Fruit fly (Drosophila melanogaster) whole organism, embryonic: Measurements from ENCODE around the gene CG14903.

Experiments
- Antp ChIP-seq: fragments of 200-800 bp; sonication (Bioruptor generic); optimal IDR thresholded peaks from 3 replicates; lab custom pipeline; 2016; ENCODE audit warnings: missing biosample characterization, missing genetic modification characterization
- Awh ChIP-seq: fragments of 200-800 bp; sonication (Bioruptor generic); IDR thresholded peaks from 2 replicates; pipeline ENCODE4, ENCODE4 v1.3.6; 2022; ENCODE audit warnings: missing biosample characterization, missing genetic modification characterization
- CG15479 ChIP-seq: fragments of 200-800 bp; sonication (Bioruptor generic); optimal IDR thresholded peaks from 3 replicates; lab custom pipeline; 2019; ENCODE audit warnings: missing biosample characterization, mild to moderate bottlenecking, missing genetic modification characterization, moderate library complexity
- CG17568 ChIP-seq: fragments of 200-800 bp; sonication (Bioruptor generic); optimal IDR thresholded peaks from 2 replicates; lab custom pipeline; 2018; ENCODE audit warnings: missing biosample characterization, mild to moderate bottlenecking, missing genetic modification characterization, moderate library complexity
- CG18011 ChIP-seq: fragments of 200-800 bp; sonication (Bioruptor generic); optimal IDR thresholded peaks from 2 replicates; lab custom pipeline; 2017; ENCODE audit warnings: missing biosample characterization, missing genetic modification characterization, mild to moderate bottlenecking, moderate library complexity, missing genotype
- CG30431 ChIP-seq: fragments of 200-800 bp; sonication (Bioruptor generic); optimal IDR thresholded peaks from 2 replicates; lab custom pipeline; 2017; ENCODE audit warnings: missing biosample characterization, missing genetic modification characterization
- CG4328 ChIP-seq: fragments of 200-800 bp; sonication (Bioruptor generic); optimal IDR thresholded peaks from 3 replicates; lab custom pipeline; 2017; ENCODE audit warnings: missing biosample characterization, missing genetic modification reagents, missing genetic modification characterization
- CG8281 ChIP-seq: fragments of 200-800 bp; sonication (Bioruptor generic); optimal IDR thresholded peaks from 2 replicates; lab custom pipeline; 2018; ENCODE audit warnings: missing biosample characterization, mild to moderate bottlenecking, missing genetic modification characterization, moderate library complexity
- CG8359 ChIP-seq: fragments of 200-800 bp; sonication (Bioruptor generic); optimal IDR thresholded peaks from 2 replicates; lab custom pipeline; 2017; ENCODE audit warnings: missing biosample characterization, mild to moderate bottlenecking, missing genetic modification characterization, borderline replicate concordance
- CG9215 ChIP-seq: fragments of 200-800 bp; sonication (Bioruptor generic); IDR thresholded peaks from 2 replicates; pipeline ENCODE4 v1.3.6; 2022; ENCODE audit warnings: missing biosample characterization, missing genetic modification characterization
- CG9797 ChIP-seq: fragments of 200-800 bp; sonication (Bioruptor generic); optimal IDR thresholded peaks from 3 replicates; lab custom pipeline; 2018; ENCODE audit warnings: missing biosample characterization, mild to moderate bottlenecking, missing genetic modification characterization
- Ets65A ChIP-seq: fragments of 200-800 bp; sonication (Bioruptor generic); peaks from one replicate; lab custom pipeline; 2016; ENCODE audit warnings: missing biosample characterization, missing genetic modification characterization
- Gug ChIP-seq: fragments of 200-800 bp; sonication (Bioruptor generic); IDR thresholded peaks from 4 replicates; pipeline ENCODE4 v1.3.6; 2022; ENCODE audit warnings: missing biosample characterization, missing genetic modification characterization
- H2.0 ChIP-seq: fragments of 200-800 bp; sonication (Bioruptor generic); IDR thresholded peaks from 2 replicates; pipeline ENCODE4 v1.3.6; 2022; ENCODE audit warnings: missing biosample characterization, missing genetic modification characterization
- HLHmδ ChIP-seq: fragments of 200-800 bp; sonication (Bioruptor generic); optimal IDR thresholded peaks from 2 replicates; lab custom pipeline; 2018; ENCODE audit warnings: missing biosample characterization, mild to moderate bottlenecking, missing genetic modification characterization, moderate library complexity
- HmgD ChIP-seq: fragments of 200-800 bp; sonication (Bioruptor generic); optimal IDR thresholded peaks from 3 replicates; lab custom pipeline; 2016; ENCODE audit warnings: missing biosample characterization, missing genetic modification characterization
- Hr39 ChIP-seq: fragments of >200 bp; optimal IDR thresholded peaks from 2 replicates; lab custom pipeline; 2017
- Meics ChIP-seq: fragments of 200-800 bp; sonication (Bioruptor generic); optimal IDR thresholded peaks from 2 replicates; lab custom pipeline; 2017; ENCODE audit warnings: missing biosample characterization, mild to moderate bottlenecking, missing genetic modification characterization
- Ravus ChIP-seq: fragments of 200-800 bp; sonication (Bioruptor generic); IDR thresholded peaks from 2 replicates; pipeline ENCODE4 v1.3.6; 2022; ENCODE audit warnings: missing biosample characterization, missing genetic modification characterization
- Stat92E ChIP-seq, 3 experiments: fragments of >200 bp in 2 of 3; fragments of 200-800 bp in 1 of 3; sonication (Bioruptor generic) in 1 of 3; optimal IDR thresholded peaks; 2 replicates each; lab custom pipeline; 2017 to 2019; ENCODE audit warnings: missing biosample characterization in 3 of 3, missing genetic modification characterization in 3 of 3, mild to moderate bottlenecking in 1 of 3, moderate library complexity in 1 of 3
- abd-A ChIP-seq: fragments of 200-800 bp; sonication (Bioruptor generic); optimal IDR thresholded peaks from 3 replicates; lab custom pipeline; 2019; ENCODE audit warnings: missing biosample characterization, mild to moderate bottlenecking, missing genetic modification characterization, moderate library complexity
- bbx ChIP-seq: fragments of 200-800 bp; sonication (Bioruptor generic); IDR thresholded peaks from 2 replicates; pipeline ENCODE4 v1.3.6; 2022; ENCODE audit warnings: missing biosample characterization, missing genetic modification characterization; ENCODE audit not compliant: partially characterized antibody
- bowl ChIP-seq: fragments of 200-800 bp; sonication (Bioruptor generic); IDR thresholded peaks from 2 replicates; pipeline ENCODE4 v1.3.6; 2022; ENCODE audit warnings: missing biosample characterization, missing genetic modification characterization
- cg ChIP-seq: fragments of 200-800 bp; sonication (Bioruptor generic); optimal IDR thresholded peaks from 3 replicates; lab custom pipeline; 2019; ENCODE audit warnings: missing biosample characterization, mild to moderate bottlenecking, missing genetic modification characterization, moderate library complexity
- chm ChIP-seq: fragments of 200-800 bp; sonication (Bioruptor generic); IDR thresholded peaks from 2 replicates; pipeline ENCODE4 v1.3.6; 2022; ENCODE audit warnings: missing biosample characterization, missing genetic modification characterization
- ems ChIP-seq: fragments of 200-800 bp; sonication (Bioruptor generic); optimal IDR thresholded peaks from 3 replicates; lab custom pipeline; 2016; ENCODE audit warnings: missing biosample characterization, missing genetic modification characterization
- fd64A ChIP-seq: fragments of 200-800 bp; sonication (Bioruptor generic); optimal IDR thresholded peaks from 3 replicates; lab custom pipeline; 2018; ENCODE audit warnings: missing biosample characterization, mild to moderate bottlenecking, missing genetic modification characterization
- fru ChIP-seq: fragments of >200 bp; optimal IDR thresholded peaks from 2 replicates; lab custom pipeline; 2017
- gcm2 ChIP-seq: fragments of 200-800 bp; sonication (Bioruptor generic); optimal IDR thresholded peaks from 2 replicates; lab custom pipeline; 2016; ENCODE audit warnings: missing biosample characterization, missing genetic modification characterization
- ham ChIP-seq: fragments of 200-800 bp; sonication (Bioruptor generic); IDR thresholded peaks from 2 replicates; pipeline ENCODE4 v1.3.6; 2022; ENCODE audit warnings: missing biosample characterization, missing genetic modification characterization
- ind ChIP-seq: fragments of 200-800 bp; sonication (Bioruptor generic); optimal IDR thresholded peaks from 3 replicates; lab custom pipeline; 2016; ENCODE audit warnings: missing biosample characterization, missing genetic modification characterization
- insv ChIP-seq, 2 experiments: fragments of 200-800 bp; sonication (Bioruptor generic); optimal IDR thresholded peaks; 3 replicates each; lab custom pipeline; 2016 to 2018; ENCODE audit warnings: missing biosample characterization in 2 of 2, missing genetic modification characterization in 2 of 2
- mirr ChIP-seq: fragments of 200-800 bp; sonication (Bioruptor generic); optimal IDR thresholded peaks from 3 replicates; lab custom pipeline; 2018; ENCODE audit warnings: missing biosample characterization, mild to moderate bottlenecking, missing genetic modification characterization
- nom ChIP-seq: fragments of 200-800 bp; sonication (Bioruptor generic); optimal IDR thresholded peaks from 2 replicates; lab custom pipeline; 2017; ENCODE audit warnings: missing biosample characterization, missing genetic modification characterization, mild to moderate bottlenecking, moderate library complexity, missing genetic modification reagents
- pfk ChIP-seq: fragments of 200-800 bp; sonication (Bioruptor generic); optimal IDR thresholded peaks from 2 replicates; lab custom pipeline; 2018; ENCODE audit warnings: missing biosample characterization, mild to moderate bottlenecking, missing genetic modification characterization, moderate library complexity
- pzg ChIP-seq: fragments of 200-800 bp; sonication (Bioruptor generic); optimal IDR thresholded peaks from 3 replicates; lab custom pipeline; 2018; ENCODE audit warnings: missing biosample characterization, mild to moderate bottlenecking, missing genetic modification characterization, moderate library complexity
- schlank ChIP-seq: fragments of 200-800 bp; sonication (Bioruptor generic); optimal IDR thresholded peaks from 2 replicates; lab custom pipeline; 2018; ENCODE audit warnings: missing biosample characterization, mild to moderate bottlenecking, missing genetic modification characterization
- scrt ChIP-seq: fragments of 200-800 bp; sonication (Bioruptor generic); optimal IDR thresholded peaks from 2 replicates; lab custom pipeline; 2018; ENCODE audit warnings: missing biosample characterization, mild to moderate bottlenecking, missing genetic modification characterization, moderate library complexity
- sens ChIP-seq: fragments of 200-800 bp; sonication (Bioruptor generic); peaks from one replicate; lab custom pipeline; 2016; ENCODE audit warnings: missing biosample characterization, missing genetic modification characterization
- slou ChIP-seq: fragments of 200-800 bp; sonication (Bioruptor generic); optimal IDR thresholded peaks from 3 replicates; lab custom pipeline; 2016; ENCODE audit warnings: missing biosample characterization, missing genetic modification characterization
- sob ChIP-seq: fragments of 200-800 bp; sonication (Bioruptor generic); IDR thresholded peaks from 2 replicates; pipeline ENCODE4 v1.3.6; 2022; ENCODE audit warnings: missing biosample characterization, missing genetic modification characterization
- tll ChIP-seq, 2 experiments: fragments of 200-800 bp in 1 of 2; fragments of >200 bp in 1 of 2; sonication (Bioruptor generic) in 1 of 2; optimal IDR thresholded peaks; 2 replicates each; lab custom pipeline; 2017 to 2019; ENCODE audit warnings: missing biosample characterization in 2 of 2, missing genetic modification characterization in 2 of 2, mild to moderate bottlenecking in 1 of 2, moderate library complexity in 1 of 2
- toy ChIP-seq: fragments of 200-800 bp; sonication (Bioruptor generic); IDR thresholded peaks from 2 replicates; pipeline ENCODE4 v1.3.6; 2022; ENCODE audit warnings: missing biosample characterization, missing genetic modification characterization
- zen ChIP-seq: fragments of 200-800 bp; sonication (Bioruptor generic); optimal IDR thresholded peaks from 3 replicates; lab custom pipeline; 2018; ENCODE audit warnings: missing biosample characterization, mild to moderate bottlenecking, missing genetic modification characterization, moderate library complexity
- zfh2 ChIP-seq: fragments of 200-800 bp; sonication (Bioruptor generic); optimal IDR thresholded peaks from 2 replicates; lab custom pipeline; 2016; ENCODE audit warnings: missing biosample characterization, missing genetic modification characterization

The CG14903 gene

DNA sequence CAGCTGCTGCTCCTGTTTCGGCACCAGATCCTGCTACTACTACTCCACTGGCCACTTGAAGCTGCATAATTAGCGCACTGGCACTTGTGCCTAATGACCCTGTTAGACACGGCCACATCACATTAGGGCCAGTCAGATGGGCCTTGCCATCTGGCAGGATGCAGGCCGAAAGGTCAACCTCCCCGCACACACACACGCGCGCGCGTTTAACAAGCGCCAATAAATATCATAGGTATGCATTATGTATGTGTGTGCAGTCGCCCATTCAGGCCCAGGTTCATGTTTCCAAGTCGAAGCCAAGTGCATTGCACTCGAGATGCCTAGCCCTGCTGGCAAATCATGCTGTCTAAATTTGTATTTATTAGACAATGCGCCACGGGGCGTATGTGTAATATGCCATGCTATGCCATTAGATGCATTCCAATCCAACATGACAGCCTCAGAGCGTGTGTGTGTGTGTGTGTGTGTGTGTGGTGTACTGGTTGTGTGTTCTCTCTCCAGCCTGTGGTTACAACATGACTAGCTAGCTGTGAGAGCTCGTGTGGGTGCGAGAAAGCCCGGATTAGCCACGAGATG lies 34.6 kb downstream of the CG14903 start (continued):
- TF ChIP-seq CG4328 (GFP tag; lab: Kevin White, UChicago) (no peak), insv (GFP tag; optimal IDR thresholded peaks at IDR 0.05; lab: Kevin White, UChicago) (no peak), gcm2 (GFP tag; lab: Kevin White, UChicago) (no peak), CG17568 (no peak), zfh2 (GFP tag; lab: Kevin White, UChicago) (no peak), CG15479 (no peak), Meics (GFP tag; lab: Kevin White, UChicago) (no peak), slou (no peak), Awh (GFP tag; lab: Robert Waterston, UW) (no peak), zen (tag; lab: Kevin White, UChicago) (peak; percentile 66), pzg (no peak), HLHmδ (GFP tag; lab: Kevin White, UChicago) (no peak), Antp (GFP tag; lab: Kevin White, UChicago) (no peak), Gug (no peak), Hr39 (lab: Kevin White, UChicago) (peak; percentile 98), bbx (GFP tag; lab: Robert Waterston, UW) (no peak), sob (GFP tag; lab: Robert Waterston, UW) (no peak), CG30431 (GFP tag; lab: Kevin White, UChicago) (no peak), nom (GFP tag; lab: Kevin White, UChicago) (no peak), CG9797 (GFP tag; lab: Kevin White, UChicago) (no peak), Ets65A (GFP tag; lab: Kevin White, UChicago) (peak; percentile 22)

DNA sequence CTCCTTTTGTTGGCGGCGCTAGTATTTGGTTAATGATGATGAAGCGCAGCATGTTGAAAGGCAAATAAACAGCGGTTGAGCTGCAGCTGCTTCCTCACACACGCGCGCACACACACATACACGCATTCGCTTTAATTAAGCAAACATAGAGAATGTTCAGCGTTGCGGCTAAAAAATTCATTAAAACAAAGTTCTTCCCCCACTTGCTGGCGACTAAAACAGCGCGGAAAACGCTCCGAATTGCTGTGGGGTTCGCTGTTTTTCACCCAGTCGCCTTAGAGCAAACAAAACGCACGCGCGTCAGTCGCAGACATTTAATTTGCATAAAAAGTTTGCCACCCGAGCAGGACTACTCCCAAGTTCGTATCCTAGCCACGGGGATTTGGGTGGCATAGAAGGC lies 36.2 kb downstream of the CG14903 start:
- TF ChIP-seq pfk (GFP tag; lab: Kevin White, UChicago) (no peak), sens (GFP tag; lab: Kevin White, UChicago) (peak; percentile 13), CG8359 (peak; percentile 95)

DNA sequence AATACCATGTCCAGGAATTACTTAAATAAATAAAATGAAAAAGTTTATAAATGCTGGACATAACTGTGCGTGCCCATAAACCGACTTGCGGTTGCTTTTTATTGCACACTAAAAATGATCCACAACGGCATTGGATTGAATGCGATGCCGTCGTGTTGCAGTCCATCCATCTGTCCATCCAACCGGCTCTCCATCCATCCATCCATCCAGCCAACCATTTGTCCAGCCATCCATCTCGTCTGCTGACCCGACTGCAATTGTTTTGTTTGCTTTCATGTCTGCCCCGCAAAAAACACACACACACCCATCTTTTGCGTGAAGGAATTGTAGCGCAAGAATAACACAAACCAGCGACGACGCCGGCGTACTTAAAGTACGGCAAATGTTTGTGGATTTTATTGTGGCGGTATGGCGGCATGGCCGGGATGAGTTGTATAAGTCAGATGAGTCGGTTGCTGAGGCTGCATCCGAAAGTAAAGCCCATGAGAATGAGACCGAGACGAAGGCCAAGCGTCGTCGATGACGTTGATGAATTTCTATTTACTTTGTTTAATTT lies 39.7 kb downstream of the CG14903 start:
- TF ChIP-seq CG8281 (tag; lab: Kevin White, UChicago) (peak; percentile 99), Ravus (GFP tag; lab: Robert Waterston, UW) (no peak), zen (tag; lab: Kevin White, UChicago) (peak; percentile 89), bowl (no peak), tll (GFP tag; optimal IDR thresholded peaks at IDR 0.05; lab: Kevin White, UChicago) (peak in 1 of 2 experiments; percentile 61), fru (peak; percentile 30)

DNA sequence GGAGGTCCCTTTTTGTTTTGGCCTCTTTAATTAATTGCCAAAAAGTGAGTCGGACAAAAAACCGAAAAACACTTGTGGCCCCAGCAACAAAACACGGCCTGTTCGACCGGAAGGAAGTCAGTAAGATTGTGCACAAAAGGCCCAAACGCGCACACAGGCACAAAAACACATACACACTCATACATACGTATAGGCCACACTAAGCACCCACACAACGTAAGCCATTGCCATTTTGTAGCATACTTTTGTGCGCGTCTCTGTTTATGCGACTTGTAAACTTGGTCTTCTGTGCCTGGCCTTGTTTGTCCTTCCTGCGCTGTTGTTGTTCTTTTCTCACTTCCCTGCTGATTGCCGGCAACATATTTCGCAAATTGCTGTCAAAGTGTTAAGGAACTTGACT lies 43.1 kb downstream of the CG14903 start:
- no peak for TF ChIP-seq fd64A (GFP tag; lab: Kevin White, UChicago)
- TF ChIP-seq CG8359, result peak; percentile 0
- TF ChIP-seq ham (GFP tag; lab: Robert Waterston, UW), result no peak
- TF ChIP-seq H2.0 (GFP tag; lab: Robert Waterston, UW), result no peak
- no peak for TF ChIP-seq schlank (tag; lab: Kevin White, UChicago)
- no peak for TF ChIP-seq chm
- TF ChIP-seq ems, result no peak
- peak; percentile 57 for TF ChIP-seq cg (GFP tag; lab: Kevin White, UChicago)
- peak; percentile 20 for TF ChIP-seq scrt (GFP tag; lab: Kevin White, UChicago)
- peak; percentile 4 for TF ChIP-seq mirr
- TF ChIP-seq ind (GFP tag; lab: Kevin White, UChicago), result no peak
- TF ChIP-seq CG18011 (GFP tag; lab: Kevin White, UChicago), result no peak
- no peak for TF ChIP-seq zfh2 (GFP tag; lab: Kevin White, UChicago)
- TF ChIP-seq HmgD (GFP tag; lab: Kevin White, UChicago), result no peak
- TF ChIP-seq toy, result no peak
- no peak for TF ChIP-seq pzg
- TF ChIP-seq abd-A (tag; lab: Kevin White, UChicago), result peak; percentile 34
- peak; percentile 63 for TF ChIP-seq zen (tag; lab: Kevin White, UChicago)
- no peak for TF ChIP-seq Stat92E (GFP tag; optimal IDR thresholded peaks at IDR 0.05; lab: Kevin White, UChicago)
- TF ChIP-seq CG9215 (GFP tag; lab: Robert Waterston, UW), result no peak
- TF ChIP-seq, all 482 proteins: peak for 6
